Fruit fly (Drosophila melanogaster) whole organism, embryonic: ENCODE data around the gene CG31436.

Experiments
- CG10321 ChIP-seq: fragments of 200-800 bp; sonication (Bioruptor generic); IDR thresholded peaks from 2 replicates; pipeline ENCODE4 v1.3.6; 2022; ENCODE audit warnings: missing biosample characterization, missing genetic modification characterization
- CG10543 ChIP-seq: fragments of 200-800 bp; sonication (Bioruptor generic); optimal IDR thresholded peaks from 3 replicates; lab custom pipeline; 2017; ENCODE audit warnings: missing biosample characterization, mild to moderate bottlenecking, missing genetic modification characterization, moderate library complexity
- CG11456 ChIP-seq: fragments of 200-800 bp; sonication (Bioruptor generic); IDR thresholded peaks from 3 replicates; pipeline ENCODE4 v1.3.6; 2022; ENCODE audit warnings: missing biosample characterization, missing genetic modification characterization
- CG14050 ChIP-seq: fragments of 200-800 bp; sonication (Bioruptor generic); IDR thresholded peaks from 3 replicates; pipeline ENCODE4 v1.3.6; 2022; ENCODE audit warnings: missing biosample characterization, missing genetic modification characterization
- CG14710 ChIP-seq: fragments of 200-800 bp; sonication (Bioruptor generic); optimal IDR thresholded peaks from 3 replicates; lab custom pipeline; 2019; ENCODE audit warnings: missing biosample characterization, mild to moderate bottlenecking, missing genetic modification characterization, moderate library complexity
- CG14860 ChIP-seq: fragments of 200-800 bp; sonication (Bioruptor generic); IDR thresholded peaks from 3 replicates; pipeline ENCODE4 v1.3.6; 2022; ENCODE audit warnings: missing biosample characterization, missing genetic modification characterization; ENCODE audit not compliant: partially characterized antibody
- CG15011 ChIP-seq: fragments of 200-800 bp; sonication (Bioruptor generic); optimal IDR thresholded peaks from 3 replicates; lab custom pipeline; 2018; ENCODE audit warnings: missing biosample characterization, mild to moderate bottlenecking, missing genetic modification characterization
- CG16779 ChIP-seq: fragments of 200-800 bp; sonication (Bioruptor generic); IDR thresholded peaks from 2 replicates; pipeline ENCODE4 v1.3.6; 2022; ENCODE audit warnings: missing biosample characterization, missing genetic modification characterization
- CG16813 ChIP-seq: fragments of 200-800 bp; sonication (Bioruptor generic); IDR thresholded peaks from 3 replicates; pipeline ENCODE4 v1.3.6; 2022; ENCODE audit warnings: missing biosample characterization, missing genetic modification characterization; ENCODE audit not compliant: partially characterized antibody
- CG17186 ChIP-seq: fragments of 200-800 bp; sonication (Bioruptor generic); optimal IDR thresholded peaks from 3 replicates; lab custom pipeline; 2017; ENCODE audit warnings: missing biosample characterization, missing genetic modification reagents, missing genetic modification characterization
- CG2889 ChIP-seq: fragments of 200-800 bp; sonication (Bioruptor generic); IDR thresholded peaks from 3 replicates; pipeline ENCODE4 v1.3.6; 2022; ENCODE audit warnings: missing biosample characterization, missing genetic modification characterization
- CG30431 ChIP-seq: fragments of 200-800 bp; sonication (Bioruptor generic); optimal IDR thresholded peaks from 2 replicates; lab custom pipeline; 2017; ENCODE audit warnings: missing biosample characterization, missing genetic modification characterization
- CG31224 ChIP-seq: fragments of 200-800 bp; sonication (Bioruptor generic); IDR thresholded peaks from 2 replicates; pipeline ENCODE4 v1.3.6; 2022; ENCODE audit warnings: missing biosample characterization, missing genetic modification characterization
- CG33213 ChIP-seq: fragments of 200-800 bp; sonication (Bioruptor generic); optimal IDR thresholded peaks from 3 replicates; lab custom pipeline; 2016; ENCODE audit warnings: missing biosample characterization, missing genetic modification characterization
- CG34376 ChIP-seq: fragments of 200-800 bp; sonication (Bioruptor generic); optimal IDR thresholded peaks from 2 replicates; lab custom pipeline; 2018; ENCODE audit warnings: missing biosample characterization, mild to moderate bottlenecking, missing genetic modification characterization
- CG4424 ChIP-seq: fragments of 200-800 bp; sonication (Bioruptor generic); optimal IDR thresholded peaks from 3 replicates; lab custom pipeline; 2016; ENCODE audit warnings: missing biosample characterization, missing genetic modification characterization
- CG6175 ChIP-seq: fragments of 200-800 bp; sonication (Bioruptor generic); IDR thresholded peaks from 3 replicates; pipeline ENCODE4 v1.3.6; 2022; ENCODE audit warnings: missing biosample characterization, missing genetic modification characterization
- CG8281 ChIP-seq: fragments of 200-800 bp; sonication (Bioruptor generic); optimal IDR thresholded peaks from 2 replicates; lab custom pipeline; 2018; ENCODE audit warnings: missing biosample characterization, mild to moderate bottlenecking, missing genetic modification characterization, moderate library complexity
- CG9437 ChIP-seq: fragments of 200-800 bp; sonication (Bioruptor generic); optimal IDR thresholded peaks from 2 replicates; lab custom pipeline; 2018; ENCODE audit warnings: missing biosample characterization, mild to moderate bottlenecking, missing genetic modification characterization
- CG9727 ChIP-seq: fragments of 200-800 bp; sonication (Bioruptor generic); optimal IDR thresholded peaks from 3 replicates; lab custom pipeline; 2017; ENCODE audit warnings: missing biosample characterization, mild to moderate bottlenecking, missing genetic modification characterization
- Chrac-16 ChIP-seq: fragments of 200-800 bp; sonication (Bioruptor generic); optimal IDR thresholded peaks from 3 replicates; lab custom pipeline; 2016; ENCODE audit warnings: missing biosample characterization, missing genetic modification characterization
- Eip74EF ChIP-seq, 2 experiments: fragments of 200-800 bp in 1 of 2; fragments of >200 bp in 1 of 2; sonication (Bioruptor generic) in 1 of 2; optimal IDR thresholded peaks; 2 replicates each; lab custom pipeline; 2017 to 2019; ENCODE audit warnings: missing biosample characterization in 2 of 2, missing genetic modification characterization in 2 of 2, mild to moderate bottlenecking in 1 of 2, moderate library complexity in 1 of 2
- GATAe ChIP-seq: fragments of 200-800 bp; sonication (Bioruptor generic); conservative IDR thresholded peaks from 2 replicates; pipeline ENCODE4 v1.3.6; 2022; ENCODE audit warnings: missing biosample characterization, missing genetic modification characterization
- MTF-1 ChIP-seq: fragments of 200-800 bp; sonication (Bioruptor generic); optimal IDR thresholded peaks from 2 replicates; lab custom pipeline; 2018; ENCODE audit warnings: missing biosample characterization, mild to moderate bottlenecking, missing genetic modification characterization, borderline replicate concordance
- Max ChIP-seq: fragments of 200-800 bp; sonication (Bioruptor generic); optimal IDR thresholded peaks from 2 replicates; lab custom pipeline; 2016; ENCODE audit warnings: missing biosample characterization, mild to moderate bottlenecking, missing genetic modification characterization
- NK7.1 ChIP-seq: fragments of 200-800 bp; sonication (Bioruptor generic); optimal IDR thresholded peaks from 3 replicates; lab custom pipeline; 2016; ENCODE audit warnings: missing biosample characterization, missing genetic modification characterization
- Sox102F ChIP-seq: fragments of 200-800 bp; sonication (Bioruptor generic); optimal IDR thresholded peaks from 2 replicates; lab custom pipeline; 2018; ENCODE audit warnings: missing biosample characterization, mild to moderate bottlenecking, missing genetic modification characterization, moderate library complexity
- abd-A ChIP-seq: fragments of 200-800 bp; sonication (Bioruptor generic); optimal IDR thresholded peaks from 3 replicates; lab custom pipeline; 2019; ENCODE audit warnings: missing biosample characterization, mild to moderate bottlenecking, missing genetic modification characterization, moderate library complexity
- ara ChIP-seq: fragments of 200-800 bp; sonication (Bioruptor generic); IDR thresholded peaks from 2 replicates; pipeline ENCODE4 v1.3.6; 2022; ENCODE audit warnings: missing biosample characterization, missing genetic modification characterization
- az2 ChIP-seq: fragments of 200-800 bp; sonication (Bioruptor generic); optimal IDR thresholded peaks from 3 replicates; lab custom pipeline; 2016; ENCODE audit warnings: missing biosample characterization, missing genetic modification characterization
- chif ChIP-seq, 2 experiments: fragments of 200-800 bp; sonication (Bioruptor generic); optimal IDR thresholded peaks; 3 replicates each; lab custom pipeline; 2016; ENCODE audit warnings: missing biosample characterization in 2 of 2, missing genetic modification characterization in 2 of 2
- dati ChIP-seq: fragments of 200-800 bp; sonication (Bioruptor generic); IDR thresholded peaks from 2 replicates; pipeline ENCODE4 v1.3.6; 2022; ENCODE audit warnings: missing biosample characterization, missing genetic modification characterization
- disco-r ChIP-seq: fragments of 200-800 bp; sonication (Bioruptor generic); optimal IDR thresholded peaks from 2 replicates; lab custom pipeline; 2016; ENCODE audit warnings: missing biosample characterization, missing genetic modification characterization
- dmrt11E ChIP-seq: fragments of 200-800 bp; sonication (Bioruptor generic); optimal IDR thresholded peaks from 3 replicates; lab custom pipeline; 2018; ENCODE audit warnings: missing biosample characterization, mild to moderate bottlenecking, missing genetic modification characterization, moderate library complexity
- eve ChIP-seq, 2 experiments: fragments of >200 bp; optimal IDR thresholded peaks; 2 replicates each; lab custom pipeline; 2017; ENCODE audit warnings: missing biosample characterization in 2 of 2, missing genetic modification characterization in 2 of 2
- exex ChIP-seq: fragments of 200-800 bp; sonication (Bioruptor generic); optimal IDR thresholded peaks from 4 replicates; lab custom pipeline; 2018; ENCODE audit warnings: missing biosample characterization, mild to moderate bottlenecking, missing genetic modification characterization, moderate library complexity
- eyg ChIP-seq: fragments of 200-800 bp; sonication (Bioruptor generic); optimal IDR thresholded peaks from 3 replicates; lab custom pipeline; 2016; ENCODE audit warnings: missing biosample characterization, missing genetic modification characterization
- gsb-n ChIP-seq: fragments of 200-800 bp; sonication (Bioruptor generic); optimal IDR thresholded peaks from 3 replicates; lab custom pipeline; 2018; ENCODE audit warnings: missing biosample characterization, mild to moderate bottlenecking, missing genetic modification characterization
- lbe ChIP-seq: fragments of 200-800 bp; sonication (Bioruptor generic); optimal IDR thresholded peaks from 2 replicates; lab custom pipeline; 2016; ENCODE audit warnings: missing biosample characterization, mild to moderate bottlenecking, missing genetic modification characterization
- nmo ChIP-seq: fragments of 200-800 bp; sonication (Bioruptor generic); optimal IDR thresholded peaks from 2 replicates; lab custom pipeline; 2018; ENCODE audit warnings: missing biosample characterization, mild to moderate bottlenecking, missing genetic modification characterization, moderate library complexity
- oc ChIP-seq: fragments of 200-800 bp; sonication (Bioruptor generic); optimal IDR thresholded peaks from 2 replicates; lab custom pipeline; 2018; ENCODE audit warnings: missing biosample characterization, mild to moderate bottlenecking, missing genetic modification characterization, moderate library complexity
- pnt ChIP-seq: fragments of 200-800 bp; sonication (Bioruptor generic); optimal IDR thresholded peaks from 3 replicates; lab custom pipeline; 2016; ENCODE audit warnings: missing biosample characterization, missing genetic modification characterization
- ranshi ChIP-seq: fragments of 200-800 bp; sonication (Bioruptor generic); IDR thresholded peaks from 2 replicates; pipeline ENCODE4 v1.3.6; 2022; ENCODE audit warnings: missing biosample characterization, missing genetic modification characterization
- sim ChIP-seq: fragments of 200-800 bp; sonication (Bioruptor generic); IDR thresholded peaks from 2 replicates; pipeline ENCODE4 v1.3.6; 2022; ENCODE audit warnings: missing biosample characterization, missing genetic modification characterization
- slou ChIP-seq: fragments of 200-800 bp; sonication (Bioruptor generic); optimal IDR thresholded peaks from 3 replicates; lab custom pipeline; 2016; ENCODE audit warnings: missing biosample characterization, missing genetic modification characterization
- tna ChIP-seq: fragments of 200-800 bp; sonication (Bioruptor generic); IDR thresholded peaks from 2 replicates; pipeline ENCODE4 v1.3.6; 2022; ENCODE audit warnings: missing biosample characterization, missing genetic modification characterization; ENCODE audit not compliant: partially characterized antibody
- usp ChIP-seq: fragments of >200 bp; optimal IDR thresholded peaks from 2 replicates; lab custom pipeline; 2017; ENCODE audit warnings: missing biosample characterization, missing genetic modification characterization
- wdn ChIP-seq: fragments of 200-800 bp; sonication (Bioruptor generic); IDR thresholded peaks from 2 replicates; pipeline ENCODE4 v1.3.6; 2022; ENCODE audit warnings: missing biosample characterization, missing genetic modification characterization
- yki ChIP-seq: fragments of >200 bp; optimal IDR thresholded peaks from 3 replicates; lab custom pipeline; 2018
- zen ChIP-seq: fragments of 200-800 bp; sonication (Bioruptor generic); optimal IDR thresholded peaks from 3 replicates; lab custom pipeline; 2018; ENCODE audit warnings: missing biosample characterization, mild to moderate bottlenecking, missing genetic modification characterization, moderate library complexity
- zen2 ChIP-seq: fragments of 200-800 bp; sonication (Bioruptor generic); IDR thresholded peaks from 3 replicates; pipeline ENCODE4 v1.3.6; 2022; ENCODE audit warnings: missing biosample characterization, missing genetic modification characterization; ENCODE audit not compliant: partially characterized antibody

The CG31436 gene

DNA sequence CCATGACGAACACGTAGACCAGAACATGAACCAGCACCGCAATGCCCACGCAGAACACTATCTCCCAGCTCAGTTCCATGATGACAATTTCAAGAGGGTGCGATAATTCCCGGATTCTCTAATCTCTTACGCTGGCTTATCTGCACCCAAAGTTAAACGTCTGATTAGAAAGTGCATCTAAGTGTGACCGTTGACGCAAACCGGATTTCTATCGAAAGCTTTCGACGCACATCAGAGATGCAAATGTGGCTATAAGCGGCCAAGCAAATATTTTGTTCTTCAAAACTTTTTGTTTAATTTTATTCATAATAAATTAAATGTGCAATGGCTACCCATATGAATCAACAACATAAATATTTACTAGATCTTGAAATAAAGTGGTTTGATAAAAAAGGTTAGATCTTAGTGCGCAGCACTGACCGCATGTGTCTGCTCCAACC is 41.6 kb upstream of the CG31436 start, which contains the start of the genes Kdsr and CG11858 (continued):
- no peak for TF ChIP-seq CG30431 (GFP tag; lab: Kevin White, UChicago)
- no peak for TF ChIP-seq eve (GFP tag; optimal IDR thresholded peaks at IDR 0.05; lab: Kevin White, UChicago)
- TF ChIP-seq disco-r (GFP tag; lab: Kevin White, UChicago): peak; percentile 31
- 0 out of 3 replicates have a peak, but pooled peaks have one; percentile 34 for TF ChIP-seq CG11456 (GFP tag; lab: Robert Waterston, UW)
- TF ChIP-seq CG9727 (GFP tag; lab: Kevin White, UChicago): peak; percentile 53
- TF ChIP-seq MTF-1 (GFP tag; lab: Kevin White, UChicago): no peak
- TF ChIP-seq gsb-n: no peak
- no peak for TF ChIP-seq zen2 (GFP tag; lab: Robert Waterston, UW)
- peak; percentile 72 for TF ChIP-seq CG2889
- peak; percentile 54; the same call in 1 of the 2 replicates for TF ChIP-seq ranshi (GFP tag; lab: Robert Waterston, UW)
- TF ChIP-seq ara (GFP tag; lab: Robert Waterston, UW): peak; percentile 57; the same call in 1 of the 2 replicates
- peak; percentile 11 for TF ChIP-seq CG9437 (GFP tag; lab: Kevin White, UChicago)
- no peak for TF ChIP-seq CG15011 (GFP tag; lab: Kevin White, UChicago)
- no peak for TF ChIP-seq NK7.1 (GFP tag; lab: Kevin White, UChicago)
- peak; percentile 52 for TF ChIP-seq dmrt11E
- TF ChIP-seq CG17186 (GFP tag; lab: Kevin White, UChicago): peak; percentile 92
- peak; percentile 72 for TF ChIP-seq Max (GFP tag; lab: Kevin White, UChicago)
- TF ChIP-seq CG14050 (GFP tag; lab: Robert Waterston, UW): peak; percentile 52
- no peak for TF ChIP-seq CG10321 (GFP tag; lab: Robert Waterston, UW)
- no peak for TF ChIP-seq CG14860 (GFP tag; lab: Robert Waterston, UW)
- TF ChIP-seq CG10543: peak; percentile 59
- no peak for TF ChIP-seq eyg (GFP tag; lab: Kevin White, UChicago)
- TF ChIP-seq tna (GFP tag; lab: Robert Waterston, UW): no peak
- TF ChIP-seq CG16779 (GFP tag; lab: Robert Waterston, UW): no peak
- TF ChIP-seq CG34376: peak; percentile 77
- TF ChIP-seq wdn (GFP tag; lab: Robert Waterston, UW): 0 out of 2 replicates have a peak, but pooled peaks have one; percentile 48
- TF ChIP-seq abd-A (tag; lab: Kevin White, UChicago): no peak
- peak; percentile 68 for TF ChIP-seq CG14710
- TF ChIP-seq chif (GFP tag; optimal IDR thresholded peaks at IDR 0.05; lab: Kevin White, UChicago): peak; percentile 49 to 56
- TF ChIP-seq slou: no peak
- TF ChIP-seq GATAe (GFP tag; lab: Robert Waterston, UW): peak; percentile 61
- no peak for TF ChIP-seq usp (GFP tag; lab: Kevin White, UChicago)
- no peak for TF ChIP-seq lbe (GFP tag; lab: Kevin White, UChicago)
- no peak for TF ChIP-seq dati

dm6 chr3R:25265589-25266201 is 38.2 kb upstream of the CG31436 start, which contains the start of the genes GlnRS and RIOK2:
Gene GlnRS, minus strand, starts transcription at chr3R:25265721.
Gene RIOK2, plus strand, starts transcription at chr3R:25265844.
- TF ChIP-seq CG16813 (GFP tag; lab: Robert Waterston, UW): peak; percentile 94
- peak in 1 of 2 experiments; percentile 59 for TF ChIP-seq Eip74EF (GFP tag; optimal IDR thresholded peaks at IDR 0.05; lab: Kevin White, UChicago)
- no peak for TF ChIP-seq az2
- TF ChIP-seq CG14050 (GFP tag; lab: Robert Waterston, UW): no peak
- no peak for TF ChIP-seq CG6175
- no peak for TF ChIP-seq oc (tag; lab: Kevin White, UChicago)
- TF ChIP-seq CG31224 (GFP tag; lab: Robert Waterston, UW): no peak
- peak; percentile 41 for TF ChIP-seq zen (tag; lab: Kevin White, UChicago)
- TF ChIP-seq nmo (GFP tag; lab: Kevin White, UChicago): peak; percentile 71
- TF ChIP-seq exex (tag; lab: Kevin White, UChicago): no peak
- no peak for TF ChIP-seq Sox102F (GFP tag; lab: Kevin White, UChicago)
- no peak for TF ChIP-seq Chrac-16 (GFP tag; lab: Kevin White, UChicago)
- TF ChIP-seq CG33213 (GFP tag; lab: Kevin White, UChicago): peak; percentile 54
- TF ChIP-seq CG8281 (tag; lab: Kevin White, UChicago): no peak
- TF ChIP-seq sim (GFP tag; lab: Robert Waterston, UW): no peak
- TF ChIP-seq CG4424: no peak
- TF ChIP-seq pnt (GFP tag; lab: Kevin White, UChicago): no peak
- TF ChIP-seq yki: no peak
